Fruit fly (Drosophila melanogaster) whole organism, embryonic: Measurements from ENCODE around the gene CG33258.
A peak's percentile ranks its signal among the peaks of the same experiment; 100 is the strongest.

Experiments
- Atf6 ChIP-seq: fragments of 200-800 bp; sonication (Bioruptor generic); IDR thresholded peaks from 2 replicates; pipeline ENCODE4 v1.3.6; 2022; ENCODE audit warnings: missing biosample characterization, missing genetic modification characterization
- Blimp-1 ChIP-seq: fragments of 200-800 bp; sonication (Bioruptor generic); optimal IDR thresholded peaks from 3 replicates; lab custom pipeline; 2018; ENCODE audit warnings: missing biosample characterization, missing genetic modification characterization, mild to moderate bottlenecking, moderate library complexity, missing genetic modification reagents
- CG10274 ChIP-seq: fragments of 200-800 bp; sonication (Bioruptor generic); optimal IDR thresholded peaks from 3 replicates; lab custom pipeline; 2017; ENCODE audit warnings: missing biosample characterization, mild to moderate bottlenecking, missing genetic modification characterization
- CG13287 ChIP-seq: fragments of 200-800 bp; sonication (Bioruptor generic); IDR thresholded peaks from 2 replicates; pipeline ENCODE4 v1.3.6; 2022; ENCODE audit warnings: missing biosample characterization, missing genetic modification characterization; ENCODE audit not compliant: partially characterized antibody
- CG13624 ChIP-seq: fragments of 200-800 bp; sonication (Bioruptor generic); optimal IDR thresholded peaks from 2 replicates; lab custom pipeline; 2016; ENCODE audit warnings: missing biosample characterization, missing genetic modification characterization
- CG13894 ChIP-seq: fragments of 200-800 bp; sonication (Bioruptor generic); optimal IDR thresholded peaks from 3 replicates; lab custom pipeline; 2018; ENCODE audit warnings: missing biosample characterization, mild to moderate bottlenecking, missing genetic modification characterization, moderate library complexity
- CG14050 ChIP-seq: fragments of 200-800 bp; sonication (Bioruptor generic); IDR thresholded peaks from 3 replicates; pipeline ENCODE4 v1.3.6; 2022; ENCODE audit warnings: missing biosample characterization, missing genetic modification characterization
- CG16779 ChIP-seq: fragments of 200-800 bp; sonication (Bioruptor generic); IDR thresholded peaks from 2 replicates; pipeline ENCODE4 v1.3.6; 2022; ENCODE audit warnings: missing biosample characterization, missing genetic modification characterization
- CG16863 ChIP-seq: fragments of 200-800 bp; sonication (Bioruptor generic); optimal IDR thresholded peaks from 3 replicates; lab custom pipeline; 2016; ENCODE audit warnings: missing biosample characterization, missing genetic modification characterization
- CG17829 ChIP-seq: fragments of 200-800 bp; optimal IDR thresholded peaks from 2 replicates; lab custom pipeline; 2019; ENCODE audit warnings: missing biosample characterization, mild to moderate bottlenecking, missing genetic modification characterization, moderate library complexity
- CG18764 ChIP-seq: fragments of 200-800 bp; sonication (Bioruptor generic); optimal IDR thresholded peaks from 3 replicates; lab custom pipeline; 2016; ENCODE audit warnings: missing biosample characterization, missing genetic modification characterization
- CG30020 ChIP-seq: fragments of 200-800 bp; optimal IDR thresholded peaks from 2 replicates; lab custom pipeline; 2019; ENCODE audit warnings: missing biosample characterization, mild to moderate bottlenecking, missing genetic modification characterization, moderate library complexity
- CG31441 ChIP-seq: fragments of 200-800 bp; sonication (Bioruptor generic); IDR thresholded peaks from 2 replicates; pipeline ENCODE4 v1.3.6; 2022; ENCODE audit warnings: missing biosample characterization, missing genetic modification characterization
- CG34376 ChIP-seq: fragments of 200-800 bp; sonication (Bioruptor generic); optimal IDR thresholded peaks from 2 replicates; lab custom pipeline; 2018; ENCODE audit warnings: missing biosample characterization, mild to moderate bottlenecking, missing genetic modification characterization
- CG34422 ChIP-seq: fragments of 200-800 bp; sonication (Bioruptor generic); IDR thresholded peaks from 3 replicates; pipeline ENCODE4 v1.3.6; 2022; ENCODE audit warnings: missing biosample characterization, missing genetic modification characterization
- CG3847 ChIP-seq: fragments of 200-800 bp; sonication (Bioruptor generic); IDR thresholded peaks from 2 replicates; pipeline ENCODE4 v1.3.6; 2022; ENCODE audit warnings: missing biosample characterization, missing genetic modification characterization
- CG43689 ChIP-seq: fragments of 200-800 bp; sonication (Bioruptor generic); IDR thresholded peaks from 2 replicates; pipeline ENCODE4 v1.3.6; 2022; ENCODE audit warnings: missing biosample characterization, missing genetic modification characterization
- CG6791 ChIP-seq: fragments of 200-800 bp; sonication (Bioruptor generic); IDR thresholded peaks from 3 replicates; pipeline ENCODE4 v1.3.6; 2022; ENCODE audit warnings: missing biosample characterization, missing genetic modification characterization; ENCODE audit not compliant: partially characterized antibody
- CG6813 ChIP-seq: fragments of 200-800 bp; sonication (Bioruptor generic); optimal IDR thresholded peaks from 2 replicates; lab custom pipeline; 2017; ENCODE audit warnings: missing biosample characterization, missing genetic modification characterization, mild to moderate bottlenecking, moderate library complexity, missing genetic modification reagents
- CG7745 ChIP-seq: fragments of 200-800 bp; sonication (Bioruptor generic); optimal IDR thresholded peaks from 2 replicates; lab custom pipeline; 2018; ENCODE audit warnings: missing biosample characterization, mild to moderate bottlenecking, missing genetic modification characterization, moderate library complexity
- CG8089 ChIP-seq: fragments of 200-800 bp; sonication (Bioruptor generic); optimal IDR thresholded peaks from 3 replicates; lab custom pipeline; 2016; ENCODE audit warnings: missing biosample characterization, missing genetic modification characterization
- CG9215 ChIP-seq: fragments of 200-800 bp; sonication (Bioruptor generic); IDR thresholded peaks from 2 replicates; pipeline ENCODE4 v1.3.6; 2022; ENCODE audit warnings: missing biosample characterization, missing genetic modification characterization
- D ChIP-seq, 2 experiments: fragments of 200-800 bp in 1 of 2; fragments of >200 bp in 1 of 2; sonication (Bioruptor generic) in 1 of 2; optimal IDR thresholded peaks; 2 replicates in 1 of 2; 3 replicates in 1 of 2; lab custom pipeline; 2017; ENCODE audit warnings: mild to moderate bottlenecking in 1 of 2, missing biosample characterization in 1 of 2, missing genetic modification characterization in 1 of 2, missing genetic modification reagents in 1 of 2
- Doc3 ChIP-seq: fragments of 200-800 bp; sonication (Bioruptor generic); IDR thresholded peaks from 3 replicates; pipeline ENCODE4 v1.3.6; 2022; ENCODE audit warnings: missing biosample characterization, missing genetic modification characterization; ENCODE audit not compliant: partially characterized antibody
- Dref ChIP-seq: fragments of 200-800 bp; sonication (Bioruptor generic); IDR thresholded peaks from 2 replicates; pipeline ENCODE4 v1.3.6; 2022; ENCODE audit warnings: missing biosample characterization, missing genetic modification characterization
- Ets97D ChIP-seq: fragments of 200-800 bp; sonication (Bioruptor generic); optimal IDR thresholded peaks from 3 replicates; lab custom pipeline; 2016; ENCODE audit warnings: missing biosample characterization, missing genetic modification characterization
- Hmx ChIP-seq: fragments of 200-800 bp; sonication (Bioruptor generic); optimal IDR thresholded peaks from 2 replicates; lab custom pipeline; 2016; ENCODE audit warnings: missing biosample characterization, missing genetic modification characterization
- Hr3 ChIP-seq: fragments of 200-800 bp; sonication (Bioruptor generic); optimal IDR thresholded peaks from 3 replicates; lab custom pipeline; 2016; ENCODE audit warnings: missing biosample characterization, missing genetic modification characterization
- Hr51 ChIP-seq, 2 experiments: fragments of 200-800 bp; sonication (Bioruptor generic); optimal IDR thresholded peaks; 2 replicates in 1 of 2; 3 replicates in 1 of 2; lab custom pipeline; 2016 to 2018; ENCODE audit warnings: missing biosample characterization in 2 of 2, missing genetic modification characterization in 2 of 2, mild to moderate bottlenecking in 1 of 2, moderate library complexity in 1 of 2
- MESR4 ChIP-seq: fragments of 200-800 bp; sonication (Bioruptor generic); optimal IDR thresholded peaks from 2 replicates; lab custom pipeline; 2018; ENCODE audit warnings: missing biosample characterization, mild to moderate bottlenecking, missing genetic modification characterization, moderate library complexity
- Med ChIP-seq: fragments of 200-800 bp; sonication (Bioruptor generic); peaks from one replicate; lab custom pipeline; 2016; ENCODE audit warnings: missing biosample characterization, missing genetic modification characterization, mild to moderate bottlenecking, inconsistent platforms, moderate library complexity
- Opbp ChIP-seq: fragments of 200-800 bp; sonication (Bioruptor generic); IDR thresholded peaks from 3 replicates; pipeline ENCODE4 v1.3.6; 2022; ENCODE audit warnings: missing biosample characterization, missing genetic modification characterization; ENCODE audit not compliant: partially characterized antibody
- ara ChIP-seq: fragments of 200-800 bp; sonication (Bioruptor generic); IDR thresholded peaks from 2 replicates; pipeline ENCODE4 v1.3.6; 2022; ENCODE audit warnings: missing biosample characterization, missing genetic modification characterization
- ato ChIP-seq: fragments of 200-800 bp; sonication (Bioruptor generic); IDR thresholded peaks from 2 replicates; pipeline ENCODE4 v1.3.6; 2022; ENCODE audit warnings: missing biosample characterization, missing genetic modification characterization; ENCODE audit not compliant: partially characterized antibody
- bbx ChIP-seq: fragments of 200-800 bp; sonication (Bioruptor generic); IDR thresholded peaks from 2 replicates; pipeline ENCODE4 v1.3.6; 2022; ENCODE audit warnings: missing biosample characterization, missing genetic modification characterization; ENCODE audit not compliant: partially characterized antibody
- ci ChIP-seq: fragments of 200-800 bp; sonication (Bioruptor generic); IDR thresholded peaks from 3 replicates; pipeline ENCODE4 v1.3.6; 2022; ENCODE audit warnings: missing biosample characterization, missing genetic modification characterization
- eve ChIP-seq, 2 experiments: fragments of >200 bp; optimal IDR thresholded peaks; 2 replicates each; lab custom pipeline; 2017; ENCODE audit warnings: missing biosample characterization in 2 of 2, missing genetic modification characterization in 2 of 2
- gfzf ChIP-seq: fragments of 200-800 bp; sonication (Bioruptor generic); optimal IDR thresholded peaks from 2 replicates; lab custom pipeline; 2016; ENCODE audit warnings: missing biosample characterization, mild to moderate bottlenecking, missing genetic modification characterization, moderate library complexity
- gro ChIP-seq: fragments of 200-800 bp; sonication (Bioruptor generic); optimal IDR thresholded peaks from 2 replicates; lab custom pipeline; 2016; ENCODE audit warnings: missing biosample characterization, missing genetic modification characterization
- ham ChIP-seq: fragments of 200-800 bp; sonication (Bioruptor generic); IDR thresholded peaks from 2 replicates; pipeline ENCODE4 v1.3.6; 2022; ENCODE audit warnings: missing biosample characterization, missing genetic modification characterization
- hbn ChIP-seq: fragments of 200-800 bp; sonication (Bioruptor generic); IDR thresholded peaks from 2 replicates; pipeline ENCODE4 v1.3.6; 2022; ENCODE audit warnings: missing biosample characterization, missing genetic modification characterization; ENCODE audit not compliant: partially characterized antibody
- inv ChIP-seq: fragments of 200-800 bp; sonication (Bioruptor generic); IDR thresholded peaks from 2 replicates; pipeline ENCODE4 v1.3.6; 2022; ENCODE audit warnings: missing biosample characterization, missing genetic modification characterization; ENCODE audit not compliant: partially characterized antibody
- lmd ChIP-seq: fragments of 200-800 bp; sonication (Bioruptor generic); IDR thresholded peaks from 2 replicates; pipeline ENCODE4 v1.3.6; 2022; ENCODE audit warnings: missing biosample characterization, missing genetic modification characterization
- luna ChIP-seq: fragments of 200-800 bp; sonication (Bioruptor generic); optimal IDR thresholded peaks from 2 replicates; lab custom pipeline; 2016; ENCODE audit warnings: missing biosample characterization, missing genetic modification characterization
- pnt ChIP-seq: fragments of 200-800 bp; sonication (Bioruptor generic); optimal IDR thresholded peaks from 3 replicates; lab custom pipeline; 2016; ENCODE audit warnings: missing biosample characterization, missing genetic modification characterization
- psq ChIP-seq: fragments of 200-800 bp; sonication (Bioruptor generic); optimal IDR thresholded peaks from 2 replicates; lab custom pipeline; 2017; ENCODE audit warnings: missing biosample characterization, missing genetic modification characterization
- pzg ChIP-seq: fragments of 200-800 bp; sonication (Bioruptor generic); optimal IDR thresholded peaks from 3 replicates; lab custom pipeline; 2018; ENCODE audit warnings: missing biosample characterization, mild to moderate bottlenecking, missing genetic modification characterization, moderate library complexity
- vvl ChIP-seq: fragments of 200-800 bp; sonication (Bioruptor generic); IDR thresholded peaks from 2 replicates; pipeline ENCODE4 v1.3.6; 2022; ENCODE audit warnings: missing biosample characterization, missing genetic modification characterization

The CG33258 gene

dm6 chr3L:16087323-16087816, 5.0 kb downstream of the CG33258 start, which contains the start of gene Tasp1 (continued):
- TF ChIP-seq ara (GFP tag; lab: Robert Waterston, UW) (0 out of 2 replicates have a peak, but pooled peaks have one; percentile 12), Hr3 (peak; percentile 49), pnt (GFP tag; lab: Kevin White, UChicago) (no peak), CG14050 (peak; percentile 41; the same call in 1 of the 3 replicates), CG13894 (tag; lab: Kevin White, UChicago) (no peak), psq (GFP tag; lab: Kevin White, UChicago) (no peak), Hmx (GFP tag; lab: Kevin White, UChicago) (no peak), Atf6 (peak; percentile 74)

dm6 chr3L:16090330-16090803, 8.0 kb downstream of the CG33258 start, which contains the start of the genes CG5235 and ClC-c:
Gene CG5235, minus strand, starts transcription at chr3L:16090392.
Gene ClC-c, plus strand, starts transcription at chr3L:16090454.
- no peak for TF ChIP-seq CG9215
- TF ChIP-seq Ets97D = peak; percentile 32
- TF ChIP-seq lmd (GFP tag; lab: Robert Waterston, UW) = no peak
- TF ChIP-seq CG30020 = peak; percentile 1
- peak; percentile 64 for TF ChIP-seq CG16863 (GFP tag; lab: Kevin White, UChicago)
- TF ChIP-seq MESR4 (GFP tag; lab: Kevin White, UChicago) = peak; percentile 96
- no peak for TF ChIP-seq Blimp-1
- TF ChIP-seq gfzf = peak; percentile 88
- no peak for TF ChIP-seq CG16779 (GFP tag; lab: Robert Waterston, UW)
- TF ChIP-seq inv (GFP tag; lab: Robert Waterston, UW) = peak; percentile 74
- TF ChIP-seq Hr51 (GFP tag; optimal IDR thresholded peaks at IDR 0.05; lab: Kevin White, UChicago) = no peak
- 0 out of 2 replicates have a peak, but pooled peaks have one; percentile 12 for TF ChIP-seq CG3847
- TF ChIP-seq CG10274 (GFP tag; lab: Kevin White, UChicago) = no peak
- peak; percentile 77 for TF ChIP-seq hbn (GFP tag; lab: Robert Waterston, UW)
- no peak for TF ChIP-seq CG18764 (GFP tag; lab: Kevin White, UChicago)
- no peak for TF ChIP-seq CG6813
- TF ChIP-seq luna (GFP tag; lab: Kevin White, UChicago) = no peak
- peak; percentile 46 for TF ChIP-seq CG7745
- TF ChIP-seq vvl (GFP tag; lab: Robert Waterston, UW) = peak; percentile 38; the same call in 1 of the 2 replicates
- TF ChIP-seq CG34422 (GFP tag; lab: Robert Waterston, UW) = peak; percentile 23; the same call in 1 of the 3 replicates
- TF ChIP-seq eve (GFP tag; optimal IDR thresholded peaks at IDR 0.05; lab: Kevin White, UChicago) = no peak
- peak; percentile 84 for TF ChIP-seq pzg (GFP tag; lab: Kevin White, UChicago)
- no peak for TF ChIP-seq CG43689 (GFP tag; lab: Robert Waterston, UW)
- peak; percentile 37 for TF ChIP-seq CG13624 (GFP tag; lab: Kevin White, UChicago)
- TF ChIP-seq CG17829 (tag; lab: Kevin White, UChicago) = peak; percentile 34
- TF ChIP-seq Opbp (GFP tag; lab: Robert Waterston, UW) = peak; percentile 77
- peak; percentile 94 for TF ChIP-seq Dref (GFP tag; lab: Robert Waterston, UW)
- TF ChIP-seq D (optimal IDR thresholded peaks at IDR 0.05; lab: Kevin White, UChicago) = peak; percentile 41
- TF ChIP-seq D (GFP tag; optimal IDR thresholded peaks at IDR 0.05; lab: Kevin White, UChicago) = no peak
- no peak for TF ChIP-seq CG31441 (GFP tag; lab: Robert Waterston, UW)
- peak; percentile 78 for TF ChIP-seq ato
- TF ChIP-seq CG6791 (GFP tag; lab: Robert Waterston, UW) = peak; percentile 88
- TF ChIP-seq Doc3 = peak; percentile 72
- peak; percentile 88 for TF ChIP-seq CG13287 (GFP tag; lab: Robert Waterston, UW)
- peak; percentile 45 for TF ChIP-seq CG34376 (GFP tag; lab: Kevin White, UChicago)
- no peak for TF ChIP-seq CG8089 (GFP tag; lab: Kevin White, UChicago)
- TF ChIP-seq gro (GFP tag; lab: Kevin White, UChicago) = peak; percentile 25
- peak; percentile 79 for TF ChIP-seq Med
- TF ChIP-seq ham = no peak
- peak; percentile 25; the same call in 1 of the 3 replicates for TF ChIP-seq ci (GFP tag; lab: Robert Waterston, UW)
- TF ChIP-seq bbx = peak; percentile 91
